Worm (Caenorhabditis elegans) whole organism, midembryonic: ENCODE results near the gene wsp-1.

Experiments used
- T22C8.4 ChIP-seq: fragments of 200-800 bp; sonication (Bioruptor generic); IDR thresholded peaks from 2 replicates; pipeline ENCODE4 v1.3.6; 2022; ENCODE audit warnings: missing genetic modification characterization, missing compliant biosample characterization
- cog-1 ChIP-seq: sonication (generic microtip); optimal IDR thresholded peaks from 2 replicates; lab custom pipeline; 2016; ENCODE audit warnings: missing genetic modification characterization, missing compliant biosample characterization
- flt-1 ChIP-seq: fragments of 200-800 bp; sonication (Bioruptor generic); IDR thresholded peaks from 2 replicates; pipeline ENCODE4 v1.3.6; 2022; ENCODE audit warnings: missing genetic modification characterization, missing compliant biosample characterization
- klf-2 ChIP-seq: fragments of 200-800 bp; sonication (Bioruptor generic); conservative IDR thresholded peaks from 2 replicates; pipeline ENCODE4 v1.3.6; 2022; ENCODE audit warnings: missing genetic modification reagents, missing genetic modification characterization, missing compliant biosample characterization
- med-1 ChIP-seq: sonication (generic microtip); optimal IDR thresholded peaks from 2 replicates; lab custom pipeline; 2017; ENCODE audit warnings: missing genetic modification characterization, mild to moderate bottlenecking, missing compliant biosample characterization, antibody characterized with exemption, missing genetic modification reagents; ENCODE audit not compliant: insufficient read depth
- ref-1 ChIP-seq: fragments of 200-800 bp; sonication (Bioruptor generic); conservative IDR thresholded peaks from 2 replicates; pipeline ENCODE4 v1.3.6; 2022; ENCODE audit warnings: missing genetic modification reagents, missing genetic modification characterization, missing compliant biosample characterization
- tab-1 ChIP-seq: fragments of 200-800 bp; sonication (Bioruptor generic); IDR thresholded peaks from 2 replicates; pipeline ENCODE4 v1.3.6; 2022; ENCODE audit warnings: missing genetic modification characterization, missing compliant biosample characterization
- ztf-23 ChIP-seq: fragments of 200-800 bp; sonication (Bioruptor generic); IDR thresholded peaks from 2 replicates; pipeline ENCODE4 v1.3.6; 2022; ENCODE audit warnings: missing genetic modification reagents, missing genetic modification characterization, missing compliant biosample characterization

ce11 chrIV:8226474-8226873 is 27.7 kb upstream of the wsp-1 start:
- TF ChIP-seq flt-1 (GFP tag; lab: Robert Waterston, UW) (no peak), tab-1 (GFP tag; lab: Robert Waterston, UW) (no peak), T22C8.4 (no peak), ref-1 (GFP tag; lab: Robert Waterston, UW) (no peak), cog-1 (no peak), klf-2 (GFP tag; lab: Robert Waterston, UW) (no peak), ztf-23 (GFP tag; lab: Robert Waterston, UW) (no peak), med-1 (no peak)
